Worm (Caenorhabditis elegans) whole organism, early embryonic: Measurements from ENCODE around the gene C02B10.4.

Source experiments
- B0310.2 ChIP-seq: sonication (generic microtip); optimal IDR thresholded peaks from 2 replicates; lab custom pipeline; 2016; ENCODE audit warnings: mild to moderate bottlenecking, missing genetic modification characterization, missing compliant biosample characterization
- F13C5.2 ChIP-seq: sonication (generic microtip); optimal IDR thresholded peaks from 2 replicates; lab custom pipeline; 2017; ENCODE audit warnings: mild to moderate bottlenecking, missing genetic modification characterization, inconsistent platforms, missing compliant biosample characterization
- aly-1 ChIP-seq: sonication (generic microtip); optimal IDR thresholded peaks from 2 replicates; lab custom pipeline; 2016; ENCODE audit warnings: missing genetic modification characterization, missing compliant biosample characterization
- ama-1 ChIP-seq: fragments of 150-350 bp; optimal IDR thresholded peaks from 2 replicates; lab custom pipeline; 2014
- ceh-13 ChIP-seq: fragments of 200-800 bp; sonication (Bioruptor generic); optimal IDR thresholded peaks from 2 replicates; lab custom pipeline; 2018; ENCODE audit warnings: mild to moderate bottlenecking, missing genetic modification characterization, missing compliant biosample characterization
- ceh-36 ChIP-seq: sonication (generic microtip); optimal IDR thresholded peaks from 2 replicates; lab custom pipeline; 2016; ENCODE audit warnings: missing genetic modification characterization, inconsistent platforms, missing compliant biosample characterization
- ets-7 ChIP-seq: sonication (generic microtip); optimal IDR thresholded peaks from 2 replicates; lab custom pipeline; 2016; ENCODE audit warnings: missing genotype, missing genetic modification characterization, missing compliant biosample characterization
- flt-1 ChIP-seq: fragments of 200-800 bp; sonication (Bioruptor generic); IDR thresholded peaks from 2 replicates; pipeline ENCODE4 v1.3.6; 2022; ENCODE audit warnings: missing genetic modification characterization, missing compliant biosample characterization
- hmbx-1 ChIP-seq: sonication (generic microtip); optimal IDR thresholded peaks from 2 replicates; lab custom pipeline; 2016; ENCODE audit warnings: mild to moderate bottlenecking, missing genetic modification characterization, missing compliant biosample characterization
- hmg-4 ChIP-seq: fragments of 200-800 bp; sonication (Bioruptor generic); optimal IDR thresholded peaks from 2 replicates; lab custom pipeline; 2018; ENCODE audit warnings: mild to moderate bottlenecking, missing genetic modification characterization, missing compliant biosample characterization
- hnd-1 ChIP-seq: sonication (generic microtip); optimal IDR thresholded peaks from 2 replicates; lab custom pipeline; 2016; ENCODE audit warnings: missing genetic modification characterization, missing compliant biosample characterization
- pes-1 ChIP-seq: fragments of 200-800 bp; sonication (Bioruptor generic); IDR thresholded peaks from 2 replicates; pipeline ENCODE4 v1.3.6; 2022; ENCODE audit warnings: missing genetic modification reagents, missing genetic modification characterization, missing compliant biosample characterization
- scrt-1 ChIP-seq: fragments of 200-800 bp; sonication (Bioruptor generic); IDR thresholded peaks from 2 replicates; pipeline ENCODE4 v1.3.6; 2022; ENCODE audit warnings: missing genetic modification characterization, missing compliant biosample characterization
- sea-1 ChIP-seq: fragments of 200-800 bp; sonication (Bioruptor generic); conservative IDR thresholded peaks from 2 replicates; pipeline ENCODE4 v1.3.6; 2022; ENCODE audit warnings: missing genetic modification characterization, missing compliant biosample characterization
- tbx-11 ChIP-seq: fragments of 200-800 bp; sonication (Bioruptor generic); IDR thresholded peaks from 2 replicates; pipeline ENCODE4 v1.3.6; 2022; ENCODE audit warnings: missing genetic modification characterization, missing compliant biosample characterization
- tbx-37 ChIP-seq: fragments of 200-800 bp; sonication (Bioruptor generic); conservative IDR thresholded peaks from 2 replicates; pipeline ENCODE4 v1.3.6; 2022; ENCODE audit warnings: missing genetic modification reagents, missing genetic modification characterization, missing compliant biosample characterization
- tra-4 ChIP-seq: sonication (generic microtip); optimal IDR thresholded peaks from 2 replicates; lab custom pipeline; 2017; ENCODE audit warnings: missing genetic modification characterization, missing compliant biosample characterization

Gene C02B10.4

ce11 chrIV:5081122-5081521 lies 10.3 kb upstream of the C02B10.4 start:
- TF ChIP-seq hmg-4 (GFP tag; lab: Kevin White, UChicago) = peak; percentile 12
- TF ChIP-seq aly-1 = peak; percentile 42
- no peak for TF ChIP-seq flt-1 (GFP tag; lab: Robert Waterston, UW)

- TF ChIP-seq ama-1 (no peak), hmg-4 (GFP tag; lab: Kevin White, UChicago) (no peak), hnd-1 (tag; lab: Kevin White, UChicago) (no peak), ceh-13 (GFP tag; lab: Kevin White, UChicago) (no peak), ets-7 (tag; lab: Kevin White, UChicago) (no peak), B0310.2 (no peak), sea-1 (GFP tag; lab: Robert Waterston, UW) (no peak), hmbx-1 (tag; lab: Kevin White, UChicago) (no peak), tra-4 (tag; lab: Kevin White, UChicago) (no peak), F13C5.2 (tag; lab: Kevin White, UChicago) (no peak), aly-1 (no peak), scrt-1 (GFP tag; lab: Robert Waterston, UW) (no peak), tbx-37 (GFP tag; lab: Robert Waterston, UW) (no peak), pes-1 (GFP tag; lab: Robert Waterston, UW) (no peak), tbx-11 (no peak), flt-1 (GFP tag; lab: Robert Waterston, UW) (no peak), ceh-36 (tag; lab: Kevin White, UChicago) (no peak)
Observed at ce11 chrIV:5082900-5083530, 8.4 kb upstream of the C02B10.4 start, which contains the start of gene pygo-1. TSS of gene pygo-1 (plus strand) at chrIV:5083303.

- TF ChIP-seq pes-1 (GFP tag; lab: Robert Waterston, UW) (no peak), hnd-1 (tag; lab: Kevin White, UChicago) (no peak), tbx-11 (no peak), sea-1 (GFP tag; lab: Robert Waterston, UW) (no peak), tra-4 (tag; lab: Kevin White, UChicago) (no peak), ets-7 (tag; lab: Kevin White, UChicago) (no peak), ama-1 (no peak), scrt-1 (GFP tag; lab: Robert Waterston, UW) (no peak), hmbx-1 (tag; lab: Kevin White, UChicago) (no peak)
Observed at ce11 chrIV:5083832-5084231, 7.6 kb upstream of the C02B10.4 start.

- TF ChIP-seq hmg-4 (GFP tag; lab: Kevin White, UChicago) = no peak
- TF ChIP-seq hnd-1 (tag; lab: Kevin White, UChicago) = no peak
- no peak for TF ChIP-seq flt-1 (GFP tag; lab: Robert Waterston, UW)
- peak; percentile 17 for TF ChIP-seq aly-1
- TF ChIP-seq ets-7 (tag; lab: Kevin White, UChicago) = no peak
- TF ChIP-seq sea-1 (GFP tag; lab: Robert Waterston, UW) = no peak
- no peak for TF ChIP-seq tra-4 (tag; lab: Kevin White, UChicago)
- TF ChIP-seq tbx-37 (GFP tag; lab: Robert Waterston, UW) = no peak
Observed at ce11 chrIV:5085782-5086181, 5.6 kb upstream of the C02B10.4 start.

ce11 chrIV:5086243-5086960 lies 5.0 kb upstream of the C02B10.4 start:
- TF ChIP-seq flt-1 (GFP tag; lab: Robert Waterston, UW) (no peak), F13C5.2 (tag; lab: Kevin White, UChicago) (no peak), hmbx-1 (tag; lab: Kevin White, UChicago) (no peak)

ce11 chrIV:5086961-5087326 lies 4.4 kb upstream of the C02B10.4 start:
- TF ChIP-seq B0310.2 = no peak
- no peak for TF ChIP-seq aly-1
- TF ChIP-seq hmg-4 (GFP tag; lab: Kevin White, UChicago) = no peak
- no peak for TF ChIP-seq ceh-36 (tag; lab: Kevin White, UChicago)
- no peak for TF ChIP-seq pes-1 (GFP tag; lab: Robert Waterston, UW)
- TF ChIP-seq ceh-13 (GFP tag; lab: Kevin White, UChicago) = no peak
- no peak for TF ChIP-seq hmbx-1 (tag; lab: Kevin White, UChicago)
- no peak for TF ChIP-seq F13C5.2 (tag; lab: Kevin White, UChicago)
- TF ChIP-seq hnd-1 (tag; lab: Kevin White, UChicago) = no peak
- TF ChIP-seq scrt-1 (GFP tag; lab: Robert Waterston, UW) = no peak
- no peak for TF ChIP-seq sea-1 (GFP tag; lab: Robert Waterston, UW)
- TF ChIP-seq ama-1 = no peak
- no peak for TF ChIP-seq ets-7 (tag; lab: Kevin White, UChicago)

- TF ChIP-seq ets-7 (tag; lab: Kevin White, UChicago) (no peak), hnd-1 (tag; lab: Kevin White, UChicago) (no peak), B0310.2 (no peak), sea-1 (GFP tag; lab: Robert Waterston, UW) (no peak), tbx-37 (GFP tag; lab: Robert Waterston, UW) (no peak), F13C5.2 (tag; lab: Kevin White, UChicago) (no peak), hmg-4 (GFP tag; lab: Kevin White, UChicago) (no peak), ceh-13 (GFP tag; lab: Kevin White, UChicago) (no peak), tbx-11 (no peak), ama-1 (no peak), tra-4 (tag; lab: Kevin White, UChicago) (no peak), aly-1 (no peak), flt-1 (GFP tag; lab: Robert Waterston, UW) (no peak), ceh-36 (tag; lab: Kevin White, UChicago) (no peak), scrt-1 (GFP tag; lab: Robert Waterston, UW) (no peak), hmbx-1 (tag; lab: Kevin White, UChicago) (no peak), pes-1 (GFP tag; lab: Robert Waterston, UW) (no peak)
Observed at ce11 chrIV:5088814-5089322, 2.5 kb upstream of the C02B10.4 start, which contains the start of gene ivd-1. TSS of gene ivd-1 (minus strand) at chrIV:5088864.
